Worm (Caenorhabditis elegans) whole organism, L4 larva: Measurements from ENCODE around the gene F56D2.3.

ENCODE experiments used
- F37D6.2 ChIP-seq: sonication (generic microtip); optimal IDR thresholded peaks from 2 replicates; lab custom pipeline; 2016; ENCODE audit warnings: mild to moderate bottlenecking, missing genetic modification characterization, missing compliant biosample characterization
- F44E2.7 ChIP-seq: fragments of 200-800 bp; sonication (Bioruptor generic); IDR thresholded peaks from 2 replicates; pipeline ENCODE4 v2.1.2; 2022; ENCODE audit warnings: missing genetic modification characterization, missing compliant biosample characterization
- R02D3.7 ChIP-seq: fragments of 150-350 bp; sonication (generic microtip); optimal IDR thresholded peaks from 3 replicates; lab custom pipeline; 2014; ENCODE audit warnings: missing biosample characterization, missing genetic modification characterization
- T20F7.1 ChIP-seq: fragments of 200-800 bp; sonication (Bioruptor generic); optimal IDR thresholded peaks from 2 replicates; lab custom pipeline; 2018; ENCODE audit warnings: mild to moderate bottlenecking, missing genetic modification characterization, missing compliant biosample characterization
- T26A8.4 ChIP-seq: fragments of 200-800 bp; sonication (Bioruptor generic); IDR thresholded peaks from 2 replicates; pipeline ENCODE4 v1.3.6; 2022; ENCODE audit warnings: missing genetic modification characterization, missing compliant biosample characterization
- Y75B8A.6 ChIP-seq: fragments of 200-800 bp; sonication (Bioruptor generic); IDR thresholded peaks from 2 replicates; pipeline ENCODE4 v1.3.6; 2022; ENCODE audit warnings: missing genetic modification reagents, missing genetic modification characterization, missing compliant biosample characterization
- ZK546.5 ChIP-seq, 2 experiments: sonication (generic microtip); optimal IDR thresholded peaks; 2 replicates each; lab custom pipeline; 2017; ENCODE audit warnings: missing biosample characterization in 2 of 2, missing genetic modification characterization in 2 of 2
- ceh-20 ChIP-seq: fragments of 200-800 bp; sonication (Bioruptor generic); IDR thresholded peaks from 2 replicates; pipeline ENCODE4 v1.3.6; 2022; ENCODE audit warnings: missing genetic modification reagents, missing genetic modification characterization, missing compliant biosample characterization
- ceh-44 ChIP-seq: fragments of 200-800 bp; sonication (Bioruptor generic); IDR thresholded peaks from 2 replicates; pipeline ENCODE4 v1.3.6; 2022; ENCODE audit warnings: missing genetic modification reagents, missing genetic modification characterization, missing compliant biosample characterization
- ces-1 ChIP-seq: fragments of 150-350 bp; sonication (generic microtip); optimal IDR thresholded peaks from 4 replicates; lab custom pipeline; 2014; ENCODE audit warnings: missing biosample characterization, missing genetic modification reagents, missing genetic modification characterization
- cey-2 ChIP-seq: sonication (generic microtip); optimal IDR thresholded peaks from 3 replicates; lab custom pipeline; 2017; ENCODE audit warnings: missing genetic modification characterization, mild to moderate bottlenecking, missing compliant biosample characterization, antibody characterized with exemption, borderline replicate concordance; ENCODE audit not compliant: insufficient read depth
- ctbp-1 ChIP-seq: fragments of 200-800 bp; sonication (Bioruptor generic); IDR thresholded peaks from 2 replicates; pipeline ENCODE4 v1.3.6; 2022; ENCODE audit warnings: missing genetic modification reagents, missing genetic modification characterization, missing compliant biosample characterization
- daf-19 ChIP-seq: fragments of 200-800 bp; sonication (Bioruptor generic); conservative IDR thresholded peaks from 2 replicates; pipeline ENCODE4 v1.3.6; 2022; ENCODE audit warnings: missing genetic modification characterization, missing compliant biosample characterization
- dmd-6 ChIP-seq: fragments of 200-800 bp; sonication (Bioruptor generic); IDR thresholded peaks from 2 replicates; pipeline ENCODE4 v1.3.6; 2022; ENCODE audit warnings: missing genetic modification reagents, missing genetic modification characterization, missing compliant biosample characterization
- dmd-8 ChIP-seq: fragments of 200-800 bp; sonication (Bioruptor generic); IDR thresholded peaks from 2 replicates; pipeline ENCODE4 v1.3.6; 2022; ENCODE audit warnings: missing genetic modification characterization, missing compliant biosample characterization
- dpl-1 ChIP-seq: fragments of 150-350 bp; optimal IDR thresholded peaks from 2 replicates; lab custom pipeline; 2014; ENCODE audit warnings: missing biosample characterization, missing genetic modification reagents, missing genetic modification characterization
- dve-1 ChIP-seq: sonication (generic microtip); optimal IDR thresholded peaks from 2 replicates; lab custom pipeline; 2017; ENCODE audit warnings: antibody characterized with exemption, mild to moderate bottlenecking, missing genetic modification characterization, missing compliant biosample characterization; ENCODE audit not compliant: insufficient read depth
- egl-27 ChIP-seq: sonication (generic microtip); optimal IDR thresholded peaks from 3 replicates; lab custom pipeline; 2017; ENCODE audit warnings: missing biosample characterization, missing genetic modification reagents, missing genetic modification characterization
- fos-1 ChIP-seq: fragments of 150-350 bp; optimal IDR thresholded peaks from 2 replicates; lab custom pipeline; 2014; ENCODE audit warnings: missing biosample characterization, missing genetic modification characterization
- gei-8 ChIP-seq: fragments of 200-800 bp; sonication (Bioruptor generic); optimal IDR thresholded peaks from 2 replicates; lab custom pipeline; 2018; ENCODE audit warnings: mild to moderate bottlenecking, missing genetic modification characterization, missing compliant biosample characterization
- jun-1 ChIP-seq: fragments of 150-350 bp; optimal IDR thresholded peaks from 2 replicates; lab custom pipeline; 2014; ENCODE audit warnings: missing biosample characterization, missing genetic modification reagents, missing genetic modification characterization
- lin-1 ChIP-seq: fragments of 200-800 bp; sonication (Bioruptor generic); IDR thresholded peaks from 2 replicates; pipeline ENCODE4 v1.3.6; 2022; ENCODE audit warnings: missing genetic modification reagents, missing genetic modification characterization, missing compliant biosample characterization
- lin-13 ChIP-seq: fragments of 150-350 bp; optimal IDR thresholded peaks from 2 replicates; lab custom pipeline; 2014; ENCODE audit warnings: missing biosample characterization, missing genetic modification reagents, missing genetic modification characterization
- lin-29 ChIP-seq: fragments of 200-800 bp; sonication (Bioruptor generic); IDR thresholded peaks from 2 replicates; pipeline ENCODE4 v1.3.6; 2022; ENCODE audit warnings: missing genetic modification reagents, missing genetic modification characterization, missing compliant biosample characterization
- lin-38 ChIP-seq: fragments of 200-800 bp; sonication (Bioruptor generic); IDR thresholded peaks from 2 replicates; pipeline ENCODE4 v1.3.6; 2022; ENCODE audit warnings: missing genetic modification reagents, missing genetic modification characterization, missing compliant biosample characterization
- lir-3 ChIP-seq: sonication (generic microtip); optimal IDR thresholded peaks from 2 replicates; lab custom pipeline; 2016; ENCODE audit warnings: mild to moderate bottlenecking, missing genetic modification characterization, missing compliant biosample characterization
- madf-5 ChIP-seq, 2 experiments: fragments of 200-800 bp; sonication (Bioruptor generic); IDR thresholded peaks; 2 replicates each; pipeline ENCODE4 v1.3.6; 2022; ENCODE audit warnings: missing compliant biosample characterization in 2 of 2, missing genetic modification characterization in 2 of 2
- mdl-1 ChIP-seq, 2 experiments: fragments of 150-350 bp in 1 of 2; sonication (generic microtip) in 1 of 2; optimal IDR thresholded peaks; 2 replicates each; lab custom pipeline; 2014 to 2017; ENCODE audit warnings: missing biosample characterization in 2 of 2, missing genetic modification characterization in 2 of 2
- mep-1 ChIP-seq: fragments of 150-350 bp; sonication (generic microtip); optimal IDR thresholded peaks from 3 replicates; lab custom pipeline; 2014; ENCODE audit warnings: missing biosample characterization, missing genetic modification characterization
- mes-2 ChIP-seq: sonication (generic microtip); optimal IDR thresholded peaks from 2 replicates; lab custom pipeline; 2016; ENCODE audit warnings: missing genotype, mild to moderate bottlenecking, missing genetic modification characterization, missing compliant biosample characterization; ENCODE audit not compliant: poor library complexity, severe bottlenecking
- mxl-2 ChIP-seq: fragments of 200-800 bp; sonication (Bioruptor generic); conservative IDR thresholded peaks from 2 replicates; pipeline ENCODE4 v1.3.6; 2022; ENCODE audit warnings: missing genetic modification reagents, missing genetic modification characterization, missing compliant biosample characterization
- mxl-3 ChIP-seq: fragments of 200-800 bp; sonication (Bioruptor generic); optimal IDR thresholded peaks from 2 replicates; lab custom pipeline; 2018; ENCODE audit warnings: mild to moderate bottlenecking, missing genetic modification characterization, missing compliant biosample characterization
- nhr-10 ChIP-seq: fragments of 150-350 bp; optimal IDR thresholded peaks from 2 replicates; lab custom pipeline; 2014; ENCODE audit warnings: missing biosample characterization, missing genetic modification characterization
- nhr-102 ChIP-seq: sonication (generic microtip); optimal IDR thresholded peaks from 2 replicates; lab custom pipeline; 2016; ENCODE audit warnings: mild to moderate bottlenecking, missing genetic modification characterization, moderate library complexity, missing compliant biosample characterization
- nhr-111 ChIP-seq: fragments of 200-800 bp; sonication (Bioruptor generic); optimal IDR thresholded peaks from 2 replicates; lab custom pipeline; 2018; ENCODE audit warnings: mild to moderate bottlenecking, missing genetic modification characterization, missing compliant biosample characterization
- nhr-25 ChIP-seq: sonication (generic microtip); optimal IDR thresholded peaks from 2 replicates; lab custom pipeline; 2017; ENCODE audit warnings: missing genetic modification characterization, mild to moderate bottlenecking, missing compliant biosample characterization, antibody characterized with exemption, moderate library complexity, borderline replicate concordance; ENCODE audit not compliant: insufficient read depth
- nhr-28 ChIP-seq: fragments of 150-350 bp; optimal IDR thresholded peaks from 2 replicates; lab custom pipeline; 2014; ENCODE audit warnings: missing biosample characterization, missing genetic modification characterization
- nhr-41 ChIP-seq: fragments of 200-800 bp; sonication (Bioruptor generic); IDR thresholded peaks from 2 replicates; pipeline ENCODE4 v1.3.6; 2022; ENCODE audit warnings: missing genetic modification reagents, missing genetic modification characterization, missing compliant biosample characterization
- pha-4 ChIP-seq, 2 experiments: fragments of 150-350 bp in 1 of 2; fragments of 200-800 bp in 1 of 2; sonication (Bioruptor generic) in 1 of 2; IDR thresholded peaks in 1 of 2; optimal IDR thresholded peaks in 1 of 2; 2 replicates each; pipeline versions ENCODE4 v1.3.6 to Lab custom; 2014 to 2022; ENCODE audit warnings: missing genetic modification characterization in 2 of 2, missing genetic modification reagents in 2 of 2, missing biosample characterization in 1 of 2, missing compliant biosample characterization in 1 of 2
- php-3 ChIP-seq: fragments of 200-800 bp; sonication (Bioruptor generic); IDR thresholded peaks from 2 replicates; pipeline ENCODE4 v1.3.6; 2022; ENCODE audit warnings: missing genetic modification reagents, missing genetic modification characterization, missing compliant biosample characterization
- pqm-1 ChIP-seq: sonication (generic microtip); optimal IDR thresholded peaks from 2 replicates; lab custom pipeline; 2017; ENCODE audit warnings: missing biosample characterization, missing genetic modification characterization
- rbr-2 ChIP-seq: sonication (generic microtip); optimal IDR thresholded peaks from 2 replicates; lab custom pipeline; 2016; ENCODE audit warnings: missing genotype, missing genetic modification characterization, missing compliant biosample characterization
- set-16 ChIP-seq: fragments of 200-800 bp; sonication (Bioruptor generic); IDR thresholded peaks from 2 replicates; pipeline ENCODE4 v1.3.6; 2022; ENCODE audit warnings: missing genetic modification reagents, missing genetic modification characterization, missing compliant biosample characterization
- skn-1 ChIP-seq: fragments of 150-350 bp; optimal IDR thresholded peaks from 2 replicates; lab custom pipeline; 2014; ENCODE audit warnings: missing biosample characterization, missing genetic modification characterization
- snpc-4 ChIP-seq: fragments of 150-350 bp; optimal IDR thresholded peaks from 2 replicates; lab custom pipeline; 2014; ENCODE audit warnings: missing biosample characterization, missing genetic modification characterization
- tra-1 ChIP-seq: fragments of 200-800 bp; sonication (Bioruptor generic); IDR thresholded peaks from 2 replicates; pipeline ENCODE4 v1.3.6; 2022; ENCODE audit warnings: missing genetic modification reagents, missing genetic modification characterization, missing compliant biosample characterization
- unc-130 ChIP-seq: sonication (generic microtip); optimal IDR thresholded peaks from 2 replicates; lab custom pipeline; 2016; ENCODE audit warnings: missing genetic modification reagents, missing genetic modification characterization, missing compliant biosample characterization
- zip-11 ChIP-seq: fragments of 200-800 bp; sonication (Bioruptor generic); IDR thresholded peaks from 2 replicates; pipeline ENCODE4 v1.3.6; 2022; ENCODE audit warnings: missing genetic modification characterization, missing compliant biosample characterization
- ztf-7 ChIP-seq: fragments of 150-350 bp; optimal IDR thresholded peaks from 2 replicates; lab custom pipeline; 2014; ENCODE audit warnings: missing biosample characterization, missing genetic modification characterization

Gene F56D2.3

ce11 chrIII:5554884-5555500, 29.8 kb upstream of the F56D2.3 start, which contains the start of the genes nmad-1 and hach-1 (continued):
- TF ChIP-seq T20F7.1 (peak; percentile 64), dpl-1 (peak; percentile 76), dmd-8 (no peak), lin-13 (GFP tag; lab: Kevin White, UChicago) (peak; percentile 43), gei-8 (no peak), set-16 (GFP tag; lab: Robert Waterston, UW) (no peak), dmd-6 (GFP tag; lab: Robert Waterston, UW) (no peak), T26A8.4 (GFP tag; lab: Robert Waterston, UW) (peak; percentile 65; the same call in 1 of the 2 replicates), ces-1 (GFP tag; lab: Kevin White, UChicago) (peak; percentile 82), ctbp-1 (GFP tag; lab: Robert Waterston, UW) (peak; percentile 58), pqm-1 (no peak), Y75B8A.6 (GFP tag; lab: Robert Waterston, UW) (no peak), nhr-102 (tag; lab: Kevin White, UChicago) (peak; percentile 68), egl-27 (tag; lab: Kevin White, UChicago) (no peak), nhr-41 (GFP tag; lab: Robert Waterston, UW) (no peak), nhr-10 (tag; lab: Kevin White, UChicago) (peak; percentile 42), nhr-28 (tag; lab: Kevin White, UChicago) (peak; percentile 27), daf-19 (GFP tag; lab: Robert Waterston, UW) (0 out of 2 replicates have a peak, but pooled peaks have one; percentile 48), mdl-1 (tag; optimal IDR thresholded peaks at IDR 0.05; lab: Kevin White, UChicago) (no peak), rbr-2 (tag; lab: Kevin White, UChicago) (peak; percentile 75), F44E2.7 (GFP tag; lab: Robert Waterston, UW) (no peak), mep-1 (tag; lab: Kevin White, UChicago) (peak; percentile 87), mxl-2 (GFP tag; lab: Robert Waterston, UW) (no peak), mes-2 (tag; lab: Kevin White, UChicago) (peak; percentile 95), ZK546.5 (tag; optimal IDR thresholded peaks at IDR 0.05; lab: Kevin White, UChicago) (no peak), madf-5 (GFP tag; IDR thresholded peaks at IDR 0.05; lab: Robert Waterston, UW) (no peak), dve-1 (tag; lab: Kevin White, UChicago) (peak; percentile 79), lir-3 (tag; lab: Kevin White, UChicago) (no peak), skn-1 (tag; lab: Kevin White, UChicago) (no peak), nhr-111 (no peak), F37D6.2 (tag; lab: Kevin White, UChicago) (peak; percentile 26), lin-1 (peak; percentile 64; the same call in 1 of the 2 replicates), ceh-20 (GFP tag; lab: Robert Waterston, UW) (peak; percentile 59; the same call in 1 of the 2 replicates), lin-38 (GFP tag; lab: Robert Waterston, UW) (peak; percentile 79), nhr-25 (tag; lab: Kevin White, UChicago) (no peak), mxl-3 (GFP tag; lab: Kevin White, UChicago) (no peak), cey-2 (tag; lab: Kevin White, UChicago) (no peak), zip-11 (no peak), ztf-7 (tag; lab: Kevin White, UChicago) (no peak), R02D3.7 (tag; lab: Kevin White, UChicago) (no peak), unc-130 (GFP tag; lab: Kevin White, UChicago) (peak; percentile 53), snpc-4 (no peak), jun-1 (tag; lab: Kevin White, UChicago) (no peak), php-3 (GFP tag; lab: Robert Waterston, UW) (0 out of 2 replicates have a peak, but pooled peaks have one; percentile 46), tra-1 (GFP tag; lab: Robert Waterston, UW) (no peak), fos-1 (tag; lab: Kevin White, UChicago) (no peak), pha-4 (GFP tag; IDR thresholded peaks at IDR 0.05; lab: Robert Waterston, UW) (peak; percentile 87), pha-4 (tag; optimal IDR thresholded peaks at IDR 0.05; lab: Kevin White, UChicago) (no peak), ceh-44 (no peak), lin-29 (GFP tag; lab: Robert Waterston, UW) (no peak)
